Worm (Caenorhabditis elegans) whole organism, late embryonic: ENCODE data around the gene nhr-97.

Experiments
- dve-1 ChIP-seq: sonication (generic microtip); optimal IDR thresholded peaks from 2 replicates; lab custom pipeline; 2017; ENCODE audit warnings: antibody characterized with exemption, mild to moderate bottlenecking, missing genetic modification characterization, missing compliant biosample characterization
- pag-3 ChIP-seq: sonication (generic microtip); optimal IDR thresholded peaks from 2 replicates; lab custom pipeline; 2016; ENCODE audit warnings: missing compliant biosample characterization, missing genetic modification characterization, borderline replicate concordance
- pha-4 ChIP-seq: fragments of 150-350 bp; optimal IDR thresholded peaks from 2 replicates; lab custom pipeline; 2018; ENCODE audit warnings: missing biosample characterization, missing genetic modification reagents, missing genetic modification characterization
- pqm-1 ChIP-seq: sonication (generic microtip); optimal IDR thresholded peaks from 2 replicates; lab custom pipeline; 2016; ENCODE audit warnings: missing genetic modification characterization, missing compliant biosample characterization
- ztf-16 ChIP-seq: sonication (generic microtip); optimal IDR thresholded peaks from 2 replicates; lab custom pipeline; 2017; ENCODE audit warnings: missing genetic modification characterization, missing compliant biosample characterization

- TF ChIP-seq pag-3: no peak
- TF ChIP-seq pqm-1 (tag; lab: Kevin White, UChicago): no peak
- TF ChIP-seq ztf-16 (tag; lab: Kevin White, UChicago): no peak
- no peak for TF ChIP-seq pha-4 (tag; lab: Kevin White, UChicago)
- no peak for TF ChIP-seq dve-1 (tag; lab: Kevin White, UChicago)
These were observed 47.6 kb upstream of the nhr-97 start, which contains the start of gene nhr-38 for ce11 chrIV:9709887-9710286.
